Fruit fly (Drosophila melanogaster): Measurements from ENCODE around the gene shop.

shop gene

dm6 chrX:18812111-18812510 lies 36.3 kb downstream of the shop start:
- no peak for TF ChIP-seq kay (GFP tag; ENCODE audit: borderline replicate concordance)
- TF ChIP-seq Mnt (GFP tag; optimal IDR thresholded peaks at IDR 0.05): no peak
- no peak for TF ChIP-seq cic (GFP tag; optimal IDR thresholded peaks at IDR 0.05)
- no peak for TF ChIP-seq CG33017 (tag; optimal IDR thresholded peaks at IDR 0.05)
- no peak for TF ChIP-seq pad (GFP tag; optimal IDR thresholded peaks at IDR 0.05)
- no peak for TF ChIP-seq CG7045 (GFP tag; optimal IDR thresholded peaks at IDR 0.05)
- TF ChIP-seq Crg-1 (GFP tag; optimal IDR thresholded peaks at IDR 0.05): no peak
- TF ChIP-seq Clk (GFP tag; optimal IDR thresholded peaks at IDR 0.05): no peak
- no peak for TF ChIP-seq CG7101 (tag; optimal IDR thresholded peaks at IDR 0.05)
- TF ChIP-seq cnc (optimal IDR thresholded peaks at IDR 0.05): no peak
- no peak for TF ChIP-seq CG12768 (GFP tag; optimal IDR thresholded peaks at IDR 0.05)

DNA sequence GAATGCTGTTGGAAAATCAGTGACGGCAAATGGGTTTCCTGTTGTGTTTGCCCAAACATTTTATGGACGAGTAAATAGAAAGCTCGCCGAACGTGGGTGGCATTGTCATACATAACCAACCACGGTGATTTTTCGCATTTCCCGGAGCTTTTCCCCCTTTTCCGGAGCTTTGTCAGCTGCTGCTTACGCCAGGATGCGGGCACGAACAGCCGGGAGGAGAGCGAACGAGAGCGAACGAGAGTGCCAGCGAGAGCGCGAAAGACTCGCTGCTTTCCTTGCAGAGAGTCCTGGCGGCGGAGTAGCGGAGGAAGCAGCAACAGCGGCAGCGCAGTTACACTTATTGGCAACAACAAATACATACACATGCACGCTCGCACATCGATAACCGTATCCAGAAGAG lies 42.0 kb downstream of the shop start, which contains the start of gene CG7058:
Gene CG7058, plus strand, starts transcription at position 330 of the 400 bp plus-strand sequence.
- TF ChIP-seq pad (GFP tag; optimal IDR thresholded peaks at IDR 0.05) (no peak), Mnt (GFP tag; optimal IDR thresholded peaks at IDR 0.05) (no peak), CG7101 (tag; optimal IDR thresholded peaks at IDR 0.05) (no peak), tj (GFP tag; optimal IDR thresholded peaks at IDR 0.05) (no peak), cnc (optimal IDR thresholded peaks at IDR 0.05) (no peak), ovo (GFP tag; optimal IDR thresholded peaks at IDR 0.05) (no peak), CG12768 (GFP tag; optimal IDR thresholded peaks at IDR 0.05) (no peak), CG1620 (GFP tag; optimal IDR thresholded peaks at IDR 0.05) (no peak), CG14711 (tag; optimal IDR thresholded peaks at IDR 0.05) (no peak), CG11617 (GFP tag; optimal IDR thresholded peaks at IDR 0.05) (no peak)

DNA sequence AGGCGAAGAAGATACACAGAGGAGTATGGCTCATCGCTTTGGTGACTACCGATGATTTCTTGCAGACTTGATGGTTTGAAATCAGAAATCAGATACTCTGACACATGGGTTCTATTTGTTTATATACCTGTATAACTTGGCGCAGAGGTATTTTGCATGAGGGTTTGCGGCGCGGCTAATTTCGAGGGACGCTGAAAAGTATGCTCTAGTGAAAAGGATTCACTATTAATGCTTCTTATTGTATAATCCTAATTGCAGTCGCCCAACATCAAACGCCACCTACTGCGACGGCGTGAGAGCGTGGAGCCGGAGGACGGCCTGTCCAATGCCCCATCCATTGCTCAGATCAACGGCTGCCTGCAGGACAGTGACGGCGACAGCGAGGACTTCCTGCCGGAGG lies 43.3 kb downstream of the shop start:
- no peak for TF ChIP-seq CG12768 (GFP tag; optimal IDR thresholded peaks at IDR 0.05)
- TF ChIP-seq bab1 (GFP tag; optimal IDR thresholded peaks at IDR 0.05): no peak
- no peak for TF ChIP-seq CG5204 (GFP tag; optimal IDR thresholded peaks at IDR 0.05)
- TF ChIP-seq toe (GFP tag; optimal IDR thresholded peaks at IDR 0.05): no peak
- TF ChIP-seq Clk (GFP tag; optimal IDR thresholded peaks at IDR 0.05): no peak
- no peak for TF ChIP-seq Hr96 (GFP tag; optimal IDR thresholded peaks at IDR 0.05)
- TF ChIP-seq CG7045 (GFP tag; optimal IDR thresholded peaks at IDR 0.05): no peak
- TF ChIP-seq kay (GFP tag; ENCODE audit: borderline replicate concordance): no peak
- no peak for TF ChIP-seq Crg-1 (GFP tag; optimal IDR thresholded peaks at IDR 0.05)
- no peak for TF ChIP-seq CG14711 (tag; optimal IDR thresholded peaks at IDR 0.05)
- no peak for TF ChIP-seq CG33017 (tag; optimal IDR thresholded peaks at IDR 0.05)
- no peak for TF ChIP-seq cic (GFP tag; optimal IDR thresholded peaks at IDR 0.05)
- TF ChIP-seq tj (GFP tag; optimal IDR thresholded peaks at IDR 0.05): no peak

dm6 chrX:18801293-18801692 lies 47.1 kb downstream of the shop start:
- TF ChIP-seq ovo (GFP tag; optimal IDR thresholded peaks at IDR 0.05): no peak
- TF ChIP-seq CG1620 (GFP tag; optimal IDR thresholded peaks at IDR 0.05): no peak

DNA sequence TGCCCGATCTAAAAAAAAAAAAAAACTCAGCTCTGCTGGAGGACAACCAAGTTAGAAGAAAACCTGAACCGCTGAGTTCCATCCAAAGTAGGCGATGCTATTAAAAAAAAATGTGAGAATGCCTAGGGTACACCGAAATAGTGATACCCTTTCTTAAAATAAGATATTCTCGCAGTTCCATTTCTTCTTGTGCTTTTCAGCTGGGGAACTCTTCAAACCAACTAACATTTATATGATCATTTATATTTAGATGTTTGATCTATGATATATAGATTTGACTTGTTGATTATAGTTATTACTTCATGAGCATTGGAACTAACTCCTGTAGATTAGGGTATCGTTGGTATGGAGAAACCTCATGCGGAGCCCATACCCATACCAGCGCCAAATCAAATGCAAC lies 48.2 kb downstream of the shop start:
- no peak for TF ChIP-seq kay (GFP tag; ENCODE audit: borderline replicate concordance)
- no peak for TF ChIP-seq cic (GFP tag; optimal IDR thresholded peaks at IDR 0.05)
- no peak for TF ChIP-seq CG7045 (GFP tag; optimal IDR thresholded peaks at IDR 0.05)
- TF ChIP-seq CG11617 (GFP tag; optimal IDR thresholded peaks at IDR 0.05): no peak
- TF ChIP-seq CG7101 (tag; optimal IDR thresholded peaks at IDR 0.05): no peak
- no peak for TF ChIP-seq Clk (GFP tag; optimal IDR thresholded peaks at IDR 0.05)
- TF ChIP-seq Crg-1 (GFP tag; optimal IDR thresholded peaks at IDR 0.05): no peak
- no peak for TF ChIP-seq Hr96 (GFP tag; optimal IDR thresholded peaks at IDR 0.05)
- no peak for TF ChIP-seq CG5204 (GFP tag; optimal IDR thresholded peaks at IDR 0.05)
- TF ChIP-seq CG1620 (GFP tag; optimal IDR thresholded peaks at IDR 0.05): no peak
- TF ChIP-seq CG12768 (GFP tag; optimal IDR thresholded peaks at IDR 0.05): no peak
- TF ChIP-seq bab1 (GFP tag; optimal IDR thresholded peaks at IDR 0.05): no peak
- TF ChIP-seq Mnt (GFP tag; optimal IDR thresholded peaks at IDR 0.05): no peak
- no peak for TF ChIP-seq pad (GFP tag; optimal IDR thresholded peaks at IDR 0.05)
- TF ChIP-seq CG33017 (tag; optimal IDR thresholded peaks at IDR 0.05): no peak
- TF ChIP-seq ovo (GFP tag; optimal IDR thresholded peaks at IDR 0.05): no peak
- TF ChIP-seq CG14711 (tag; optimal IDR thresholded peaks at IDR 0.05): no peak
- TF ChIP-seq cnc (optimal IDR thresholded peaks at IDR 0.05): no peak
- no peak for TF ChIP-seq tj (GFP tag; optimal IDR thresholded peaks at IDR 0.05)
- no peak for TF ChIP-seq toe (GFP tag; optimal IDR thresholded peaks at IDR 0.05)

DNA sequence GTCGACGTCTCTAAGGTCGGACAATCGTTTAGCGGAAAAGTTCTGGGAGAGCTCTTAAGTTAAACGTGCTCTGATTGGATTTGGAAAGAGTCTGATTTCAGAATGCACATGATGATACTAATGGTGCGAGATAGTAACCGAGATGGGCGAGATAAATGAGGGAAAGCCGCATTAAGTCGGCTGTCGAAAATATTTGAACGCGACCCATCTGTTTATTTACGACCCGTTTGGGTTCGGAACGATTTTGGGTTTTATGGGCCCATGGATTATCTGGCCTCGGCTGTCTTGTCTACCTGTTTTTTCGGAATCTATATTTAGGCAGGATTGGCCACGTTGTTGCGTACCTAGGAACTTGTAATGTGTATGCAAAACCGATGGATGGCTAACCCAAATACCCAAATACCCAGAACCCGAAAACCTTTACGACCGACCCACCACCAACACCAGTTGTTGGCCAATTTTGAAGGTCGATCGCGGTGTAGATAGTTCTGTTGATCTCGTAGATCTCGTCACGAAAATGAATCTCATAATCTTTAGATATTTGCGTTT lies 49.0 kb downstream of the shop start:
- TF ChIP-seq tj (GFP tag; optimal IDR thresholded peaks at IDR 0.05) (no peak), CG33017 (tag; optimal IDR thresholded peaks at IDR 0.05) (no peak), Crg-1 (GFP tag; optimal IDR thresholded peaks at IDR 0.05) (no peak), CG14711 (tag; optimal IDR thresholded peaks at IDR 0.05) (no peak), CG1620 (GFP tag; optimal IDR thresholded peaks at IDR 0.05) (no peak), Hr96 (GFP tag; optimal IDR thresholded peaks at IDR 0.05) (no peak), cic (GFP tag; optimal IDR thresholded peaks at IDR 0.05) (no peak), pad (GFP tag; optimal IDR thresholded peaks at IDR 0.05) (no peak), cnc (optimal IDR thresholded peaks at IDR 0.05) (no peak), Clk (GFP tag; optimal IDR thresholded peaks at IDR 0.05) (no peak), bab1 (GFP tag; optimal IDR thresholded peaks at IDR 0.05) (no peak), ovo (GFP tag; optimal IDR thresholded peaks at IDR 0.05) (no peak), kay (GFP tag; ENCODE audit: borderline replicate concordance) (no peak), CG7045 (GFP tag; optimal IDR thresholded peaks at IDR 0.05) (no peak), CG7101 (tag; optimal IDR thresholded peaks at IDR 0.05) (no peak), CG5204 (GFP tag; optimal IDR thresholded peaks at IDR 0.05) (no peak), toe (GFP tag; optimal IDR thresholded peaks at IDR 0.05) (no peak), Mnt (GFP tag; optimal IDR thresholded peaks at IDR 0.05) (no peak), CG12768 (GFP tag; optimal IDR thresholded peaks at IDR 0.05) (no peak), CG11617 (GFP tag; optimal IDR thresholded peaks at IDR 0.05) (no peak)
